Worm (Caenorhabditis elegans): ENCODE measurements around the gene K09C6.7.

- TF ChIP-seq unc-62 (GFP tag; optimal IDR thresholded peaks at IDR 0.05): no peak
- no peak for TF ChIP-seq ztf-11 (tag; optimal IDR thresholded peaks at IDR 0.05)
- no peak for TF ChIP-seq unc-39 (tag; optimal IDR thresholded peaks at IDR 0.05)
- TF ChIP-seq blmp-1 (tag; optimal IDR thresholded peaks at IDR 0.05): no peak
- no peak for TF ChIP-seq nhr-12 (tag; optimal IDR thresholded peaks at IDR 0.05)
Observed at ce11 chrV:800271-800670, 38.6 kb downstream of the K09C6.7 start.

Data from whole organism, mixed stage, embryonic.